Fruit fly (Drosophila melanogaster): ENCODE data around the gene CG13891.

- no peak for TF ChIP-seq CG32121 (GFP tag; IDR thresholded peaks at IDR 0.05)
- TF ChIP-seq CG17806 (tag; optimal IDR thresholded peaks at IDR 0.05), result no peak
- no peak for TF ChIP-seq CG12605 (GFP tag; IDR thresholded peaks at IDR 0.05)
- TF ChIP-seq CG14655 (GFP tag; optimal IDR thresholded peaks at IDR 0.05), result no peak
- TF ChIP-seq EcR (GFP tag; optimal IDR thresholded peaks at IDR 0.05), result no peak
- no peak for TF ChIP-seq CG13204 (GFP tag; optimal IDR thresholded peaks at IDR 0.05)
- TF ChIP-seq CG15710 (tag; optimal IDR thresholded peaks at IDR 0.05), result no peak
- no peak for TF ChIP-seq CG8159 (tag; optimal IDR thresholded peaks at IDR 0.05)
- no peak for TF ChIP-seq gl (tag; optimal IDR thresholded peaks at IDR 0.05)
- no peak for TF ChIP-seq rn (GFP tag; IDR thresholded peaks at IDR 0.05)
- TF ChIP-seq Snoo (tag; optimal IDR thresholded peaks at IDR 0.05), result no peak
These were observed 21.3 kb upstream of the CG13891 start for dm6 chr3L:454802-455579.
